Worm (Caenorhabditis elegans) whole organism, L2 larva: Measurements from ENCODE around the gene lido-9.

Experiments
- C34F6.9 ChIP-seq: fragments of 150-350 bp; optimal IDR thresholded peaks from 2 replicates; lab custom pipeline; 2014; ENCODE audit warnings: missing biosample characterization, missing genetic modification characterization
- F13H6.1 ChIP-seq: sonication (generic microtip); optimal IDR thresholded peaks from 2 replicates; lab custom pipeline; 2016; ENCODE audit warnings: missing genetic modification characterization, missing compliant biosample characterization
- R02D3.7 ChIP-seq: fragments of 150-350 bp; optimal IDR thresholded peaks from 2 replicates; lab custom pipeline; 2014; ENCODE audit warnings: missing biosample characterization, missing genetic modification characterization
- Y55F3AM.14 ChIP-seq: fragments of 200-800 bp; sonication (Bioruptor generic); optimal IDR thresholded peaks from 2 replicates; lab custom pipeline; 2018; ENCODE audit warnings: mild to moderate bottlenecking, missing genetic modification characterization, missing compliant biosample characterization
- ZK546.5 ChIP-seq: sonication (generic microtip); optimal IDR thresholded peaks from 2 replicates; lab custom pipeline; 2017; ENCODE audit warnings: missing biosample characterization, missing genetic modification characterization
- alr-1 ChIP-seq: fragments of 150-350 bp; optimal IDR thresholded peaks from 2 replicates; lab custom pipeline; 2014; ENCODE audit warnings: missing biosample characterization, missing genetic modification characterization
- aly-2 ChIP-seq: fragments of 150-350 bp; optimal IDR thresholded peaks from 2 replicates; lab custom pipeline; 2014; ENCODE audit warnings: missing biosample characterization, missing genetic modification characterization
- ama-1 ChIP-seq: fragments of 150-350 bp; optimal IDR thresholded peaks from 2 replicates; lab custom pipeline; 2018; ENCODE audit warnings: inconsistent platforms
- blmp-1 ChIP-seq: sonication (generic microtip); optimal IDR thresholded peaks from 2 replicates; lab custom pipeline; 2017; ENCODE audit warnings: missing genetic modification characterization, mild to moderate bottlenecking, missing compliant biosample characterization, antibody characterized with exemption, moderate library complexity; ENCODE audit not compliant: insufficient read depth
- ceh-16 ChIP-seq: fragments of 150-350 bp; optimal IDR thresholded peaks from 2 replicates; lab custom pipeline; 2014; ENCODE audit warnings: missing biosample characterization, missing genetic modification characterization
- ceh-82 ChIP-seq: fragments of 150-350 bp; optimal IDR thresholded peaks from 2 replicates; lab custom pipeline; 2014; ENCODE audit warnings: missing biosample characterization, missing genetic modification characterization
- crh-2 ChIP-seq: sonication (generic microtip); optimal IDR thresholded peaks from 2 replicates; lab custom pipeline; 2017; ENCODE audit warnings: missing biosample characterization, missing genetic modification characterization
- dmd-4 ChIP-seq: sonication (generic microtip); optimal IDR thresholded peaks from 2 replicates; lab custom pipeline; 2017; ENCODE audit warnings: missing biosample characterization, missing genetic modification characterization
- egl-27 ChIP-seq: sonication (generic microtip); optimal IDR thresholded peaks from 3 replicates; lab custom pipeline; 2017; ENCODE audit warnings: missing biosample characterization, missing genetic modification reagents, missing genetic modification characterization
- elt-1 ChIP-seq: fragments of 150-350 bp; optimal IDR thresholded peaks from 2 replicates; lab custom pipeline; 2014; ENCODE audit warnings: missing biosample characterization, missing genetic modification characterization
- elt-3 ChIP-seq: sonication (generic microtip); optimal IDR thresholded peaks from 2 replicates; lab custom pipeline; 2017; ENCODE audit warnings: missing biosample characterization, missing genetic modification characterization
- fos-1 ChIP-seq: fragments of 150-350 bp; optimal IDR thresholded peaks from 2 replicates; lab custom pipeline; 2014; ENCODE audit warnings: missing biosample characterization, missing genetic modification characterization
- gmeb-1 ChIP-seq: fragments of 150-350 bp; optimal IDR thresholded peaks from 2 replicates; lab custom pipeline; 2014; ENCODE audit warnings: missing biosample characterization, missing genetic modification characterization
- lin-13 ChIP-seq: fragments of 150-350 bp; optimal IDR thresholded peaks from 2 replicates; lab custom pipeline; 2014; ENCODE audit warnings: missing biosample characterization, missing genetic modification reagents, missing genetic modification characterization
- lin-39 ChIP-seq: fragments of 150-350 bp; optimal IDR thresholded peaks from 2 replicates; lab custom pipeline; 2014; ENCODE audit warnings: missing biosample characterization, missing genetic modification reagents, missing genetic modification characterization
- lsy-2 ChIP-seq, 2 experiments: fragments of 150-350 bp in 1 of 2; sonication (generic microtip) in 1 of 2; optimal IDR thresholded peaks; 2 replicates each; lab custom pipeline; 2014 to 2017; ENCODE audit warnings: missing biosample characterization in 2 of 2, missing genetic modification characterization in 2 of 2
- mab-5 ChIP-seq: fragments of 150-350 bp; optimal IDR thresholded peaks from 2 replicates; lab custom pipeline; 2014; ENCODE audit warnings: missing biosample characterization, missing genetic modification characterization
- mbf-1 ChIP-seq: sonication (generic microtip); optimal IDR thresholded peaks from 2 replicates; lab custom pipeline; 2017; ENCODE audit warnings: missing biosample characterization, missing genetic modification characterization
- mdl-1 ChIP-seq, 2 experiments: fragments of 150-350 bp in 1 of 2; sonication (generic microtip) in 1 of 2; optimal IDR thresholded peaks; 2 replicates each; lab custom pipeline; 2017; ENCODE audit warnings: missing biosample characterization in 2 of 2, missing genetic modification characterization in 2 of 2
- nhr-10 ChIP-seq: sonication (generic microtip); optimal IDR thresholded peaks from 2 replicates; lab custom pipeline; 2017; ENCODE audit warnings: missing biosample characterization, missing genetic modification characterization
- nhr-11 ChIP-seq: fragments of 150-350 bp; optimal IDR thresholded peaks from 2 replicates; lab custom pipeline; 2014; ENCODE audit warnings: missing biosample characterization, missing genetic modification characterization
- nhr-129 ChIP-seq: fragments of 150-350 bp; optimal IDR thresholded peaks from 2 replicates; lab custom pipeline; 2014; ENCODE audit warnings: missing biosample characterization, missing genetic modification characterization
- nhr-21 ChIP-seq: fragments of 150-350 bp; optimal IDR thresholded peaks from 2 replicates; lab custom pipeline; 2014; ENCODE audit warnings: missing biosample characterization, missing genetic modification characterization
- nhr-23 ChIP-seq: fragments of 150-350 bp; optimal IDR thresholded peaks from 2 replicates; lab custom pipeline; 2014; ENCODE audit warnings: missing biosample characterization, missing genetic modification reagents, missing genetic modification characterization
- nhr-237 ChIP-seq: fragments of 150-350 bp; optimal IDR thresholded peaks from 2 replicates; lab custom pipeline; 2014; ENCODE audit warnings: missing biosample characterization, missing genetic modification characterization
- nhr-25 ChIP-seq: fragments of 150-350 bp; sonication (generic microtip); optimal IDR thresholded peaks from 3 replicates; lab custom pipeline; 2014; ENCODE audit warnings: missing biosample characterization, missing genetic modification characterization
- nhr-6 ChIP-seq: fragments of 150-350 bp; optimal IDR thresholded peaks from 2 replicates; lab custom pipeline; 2014; ENCODE audit warnings: missing biosample characterization, missing genetic modification characterization
- nhr-77 ChIP-seq: fragments of 150-350 bp; optimal IDR thresholded peaks from 2 replicates; lab custom pipeline; 2014; ENCODE audit warnings: missing biosample characterization, missing genetic modification characterization
- peb-1 ChIP-seq: fragments of 150-350 bp; optimal IDR thresholded peaks from 2 replicates; lab custom pipeline; 2014; ENCODE audit warnings: missing biosample characterization, missing genetic modification characterization
- skn-1 ChIP-seq: sonication (generic microtip); optimal IDR thresholded peaks from 2 replicates; lab custom pipeline; 2017; ENCODE audit warnings: missing biosample characterization, missing genetic modification characterization
- sma-3 ChIP-seq: sonication (generic microtip); optimal IDR thresholded peaks from 2 replicates; lab custom pipeline; 2016; ENCODE audit warnings: missing genetic modification reagents, missing genetic modification characterization, missing compliant biosample characterization
- sma-9 ChIP-seq, 2 experiments: fragments of 150-350 bp in 1 of 2; sonication (generic microtip) in 1 of 2; optimal IDR thresholded peaks; 2 replicates each; lab custom pipeline; 2014 to 2016; ENCODE audit warnings: missing genetic modification characterization in 2 of 2, mild to moderate bottlenecking in 1 of 2, missing biosample characterization in 1 of 2, missing compliant biosample characterization in 1 of 2, missing genetic modification reagents in 1 of 2, moderate library complexity in 1 of 2
- snpc-4 ChIP-seq: fragments of 150-350 bp; optimal IDR thresholded peaks from 2 replicates; lab custom pipeline; 2014; ENCODE audit warnings: missing biosample characterization, missing genetic modification characterization
- unc-39 ChIP-seq: fragments of 150-350 bp; optimal IDR thresholded peaks from 2 replicates; lab custom pipeline; 2014; ENCODE audit warnings: missing biosample characterization, missing genetic modification characterization
- unc-55 ChIP-seq: fragments of 150-350 bp; sonication (generic microtip); optimal IDR thresholded peaks from 3 replicates; lab custom pipeline; 2014; ENCODE audit warnings: missing biosample characterization, missing genetic modification reagents, missing genetic modification characterization
- unc-62 ChIP-seq: fragments of 150-350 bp; optimal IDR thresholded peaks from 2 replicates; lab custom pipeline; 2014; ENCODE audit warnings: missing biosample characterization, missing genetic modification reagents, missing genetic modification characterization
- zag-1 ChIP-seq: fragments of 150-350 bp; optimal IDR thresholded peaks from 2 replicates; lab custom pipeline; 2014; ENCODE audit warnings: missing biosample characterization, missing genetic modification characterization
- ztf-1 ChIP-seq: fragments of 200-800 bp; sonication (Bioruptor generic); conservative IDR thresholded peaks from 2 replicates; pipeline ENCODE4 v1.3.6; 2022; ENCODE audit warnings: missing genetic modification characterization, missing compliant biosample characterization
- ztf-11 ChIP-seq: sonication (generic microtip); optimal IDR thresholded peaks from 2 replicates; lab custom pipeline; 2017; ENCODE audit warnings: missing biosample characterization, missing genetic modification characterization
- ztf-4 ChIP-seq: fragments of 150-350 bp; optimal IDR thresholded peaks from 2 replicates; lab custom pipeline; 2014; ENCODE audit warnings: missing biosample characterization, missing genetic modification characterization

The lido-9 gene

DNA sequence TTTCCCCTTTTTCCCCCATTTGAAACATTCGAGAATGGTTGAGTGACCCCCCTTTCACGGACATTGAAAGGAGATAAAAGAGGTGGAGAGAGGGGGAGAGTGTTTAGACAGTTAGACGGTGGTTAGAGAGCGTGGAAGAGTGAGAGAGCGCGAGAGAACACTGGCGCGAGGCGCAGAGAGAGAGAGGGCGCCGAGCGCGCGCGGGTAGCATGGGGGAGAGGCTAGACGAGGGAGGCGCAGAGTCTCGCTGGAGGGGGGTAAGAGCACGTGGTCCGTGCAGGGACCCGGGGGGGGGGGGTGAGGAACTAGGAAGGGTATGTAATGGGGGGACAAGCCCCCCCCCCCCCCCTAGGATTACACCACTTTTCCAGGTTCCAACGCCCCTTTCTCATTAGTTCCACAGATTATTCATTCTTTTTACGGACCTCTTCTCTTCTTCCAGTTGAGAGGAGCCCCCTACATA lies 26.6 kb upstream of the lido-9 start (continued):
- TF ChIP-seq aly-2 (tag; lab: Kevin White, UChicago) = no peak
- peak; percentile 97 for TF ChIP-seq F13H6.1 (tag; lab: Kevin White, UChicago)
- peak; percentile 99 for TF ChIP-seq egl-27 (tag; lab: Kevin White, UChicago)
- peak; percentile 30 for TF ChIP-seq nhr-77 (tag; lab: Kevin White, UChicago)
- TF ChIP-seq nhr-10 (tag; lab: Kevin White, UChicago) = peak; percentile 51
- TF ChIP-seq dmd-4 (tag; lab: Kevin White, UChicago) = no peak
- TF ChIP-seq C34F6.9 (tag; lab: Kevin White, UChicago) = peak; percentile 90
- TF ChIP-seq ceh-82 = peak; percentile 26
- TF ChIP-seq lin-39 = no peak
- TF ChIP-seq ama-1 = peak; percentile 81
- peak; percentile 32 for TF ChIP-seq ZK546.5 (tag; lab: Kevin White, UChicago)
- peak; percentile 95 for TF ChIP-seq mab-5 (tag; lab: Kevin White, UChicago)
- peak; percentile 89 for TF ChIP-seq unc-55 (GFP tag; lab: Kevin White, UChicago)
- TF ChIP-seq crh-2 (tag; lab: Kevin White, UChicago) = peak; percentile 96
- peak; percentile 95 to 98 for TF ChIP-seq mdl-1 (tag; optimal IDR thresholded peaks at IDR 0.05; lab: Kevin White, UChicago)
- TF ChIP-seq zag-1 (tag; lab: Kevin White, UChicago) = peak; percentile 90
- TF ChIP-seq mbf-1 (tag; lab: Kevin White, UChicago) = no peak
- TF ChIP-seq, all 48 proteins: peak for 35

ce11 chrII:2975561-2976230 lies 24.9 kb upstream of the lido-9 start:
- TF ChIP-seq sma-9 (GFP tag; optimal IDR thresholded peaks at IDR 0.05; lab: Kevin White, UChicago) = peak; percentile 44
- TF ChIP-seq sma-9 (tag; optimal IDR thresholded peaks at IDR 0.05; lab: Kevin White, UChicago) = no peak
- TF ChIP-seq crh-2 (tag; lab: Kevin White, UChicago) = peak; percentile 68
- TF ChIP-seq fos-1 (tag; lab: Kevin White, UChicago) = peak; percentile 69
- peak; percentile 66 for TF ChIP-seq nhr-25 (tag; lab: Kevin White, UChicago)
- no peak for TF ChIP-seq ama-1
- peak; percentile 35 for TF ChIP-seq gmeb-1 (tag; lab: Kevin White, UChicago)
- TF ChIP-seq lsy-2 (tag; optimal IDR thresholded peaks at IDR 0.05; lab: Kevin White, UChicago) = peak in 1 of 2 experiments; percentile 24
- peak in 1 of 2 experiments; percentile 3 for TF ChIP-seq mdl-1 (tag; optimal IDR thresholded peaks at IDR 0.05; lab: Kevin White, UChicago)
- TF ChIP-seq aly-2 (tag; lab: Kevin White, UChicago) = no peak

DNA sequence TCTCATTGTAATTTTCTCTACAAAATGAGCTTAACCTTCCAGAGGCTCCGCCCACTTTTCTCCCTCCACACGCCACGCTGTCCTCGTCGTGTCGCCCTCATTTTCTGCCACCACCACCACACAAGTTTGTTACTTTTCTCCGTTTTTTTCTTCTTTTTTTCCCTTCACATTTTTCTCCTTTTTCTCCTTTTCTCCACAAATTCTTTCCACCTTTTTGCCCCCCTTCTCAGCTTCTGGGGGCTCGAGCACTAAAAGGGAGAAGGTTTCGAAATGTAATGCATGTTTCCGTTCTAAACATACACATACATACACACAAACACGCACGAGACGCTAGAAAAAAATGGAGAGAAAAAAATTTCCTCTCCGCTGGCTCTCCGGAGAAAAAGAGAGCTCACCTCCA lies 24.0 kb upstream of the lido-9 start, which contains the start of gene nhr-88:
TSS of gene nhr-88 (plus strand) at position 43 of the 400 bp plus-strand sequence.
- TF ChIP-seq nhr-237 (tag; lab: Kevin White, UChicago) = no peak
- TF ChIP-seq mdl-1 (tag; optimal IDR thresholded peaks at IDR 0.05; lab: Kevin White, UChicago) = peak in 1 of 2 experiments; percentile 35
- peak; percentile 56 for TF ChIP-seq zag-1 (tag; lab: Kevin White, UChicago)
- peak; percentile 13 for TF ChIP-seq Y55F3AM.14
- no peak for TF ChIP-seq aly-2 (tag; lab: Kevin White, UChicago)
- TF ChIP-seq ztf-4 = no peak
- no peak for TF ChIP-seq gmeb-1 (tag; lab: Kevin White, UChicago)
- TF ChIP-seq blmp-1 (tag; lab: Kevin White, UChicago) = no peak
- no peak for TF ChIP-seq sma-3 (GFP tag; lab: Kevin White, UChicago)
- TF ChIP-seq nhr-11 = no peak
- TF ChIP-seq elt-1 (tag; lab: Kevin White, UChicago) = no peak
- peak; percentile 4 for TF ChIP-seq C34F6.9 (tag; lab: Kevin White, UChicago)
- no peak for TF ChIP-seq elt-3
- TF ChIP-seq lin-13 = no peak
- no peak for TF ChIP-seq nhr-10 (tag; lab: Kevin White, UChicago)
- peak; percentile 11 for TF ChIP-seq F13H6.1 (tag; lab: Kevin White, UChicago)
- TF ChIP-seq lsy-2 (tag; optimal IDR thresholded peaks at IDR 0.05; lab: Kevin White, UChicago) = peak in 1 of 2 experiments; percentile 37
- TF ChIP-seq snpc-4 (tag; lab: Kevin White, UChicago) = no peak
- peak; percentile 19 for TF ChIP-seq nhr-129 (tag; lab: Kevin White, UChicago)
- no peak for TF ChIP-seq nhr-25 (tag; lab: Kevin White, UChicago)
- TF ChIP-seq mbf-1 (tag; lab: Kevin White, UChicago) = no peak
- no peak for TF ChIP-seq fos-1 (tag; lab: Kevin White, UChicago)
- TF ChIP-seq lin-39 = no peak
- no peak for TF ChIP-seq dmd-4 (tag; lab: Kevin White, UChicago)
- no peak for TF ChIP-seq mab-5 (tag; lab: Kevin White, UChicago)
- no peak for TF ChIP-seq ceh-16 (tag; lab: Kevin White, UChicago)
- no peak for TF ChIP-seq R02D3.7 (tag; lab: Kevin White, UChicago)
- peak; percentile 36 for TF ChIP-seq unc-55 (GFP tag; lab: Kevin White, UChicago)
- no peak for TF ChIP-seq nhr-23 (tag; lab: Kevin White, UChicago)
- no peak for TF ChIP-seq nhr-21 (tag; lab: Kevin White, UChicago)
- TF ChIP-seq skn-1 (tag; lab: Kevin White, UChicago) = no peak
- TF ChIP-seq ama-1 = peak; percentile 72
- TF ChIP-seq crh-2 (tag; lab: Kevin White, UChicago) = peak; percentile 27
- no peak for TF ChIP-seq ceh-82
- TF ChIP-seq unc-39 (tag; lab: Kevin White, UChicago) = no peak
- no peak for TF ChIP-seq nhr-6 (tag; lab: Kevin White, UChicago)
- no peak for TF ChIP-seq ZK546.5 (tag; lab: Kevin White, UChicago)
- no peak for TF ChIP-seq peb-1
- TF ChIP-seq unc-62 (GFP tag; lab: Kevin White, UChicago) = no peak
- no peak for TF ChIP-seq ztf-11 (tag; lab: Kevin White, UChicago)
- TF ChIP-seq ztf-1 (GFP tag; lab: Robert Waterston, UW) = no peak
- no peak for TF ChIP-seq alr-1 (tag; lab: Kevin White, UChicago)
